Worm (Caenorhabditis elegans) whole organism, L4 larva: Measurements from ENCODE around the gene nprl-2.

Source experiments
- D1046.2 ChIP-seq: fragments of 200-800 bp; sonication (Bioruptor generic); IDR thresholded peaks from 2 replicates; pipeline ENCODE4 v1.3.6; 2022; ENCODE audit warnings: missing genetic modification characterization, missing compliant biosample characterization
- Y75B8A.6 ChIP-seq: fragments of 200-800 bp; sonication (Bioruptor generic); IDR thresholded peaks from 2 replicates; pipeline ENCODE4 v1.3.6; 2022; ENCODE audit warnings: missing genetic modification reagents, missing genetic modification characterization, missing compliant biosample characterization
- dpl-1 ChIP-seq: fragments of 150-350 bp; optimal IDR thresholded peaks from 2 replicates; lab custom pipeline; 2014; ENCODE audit warnings: missing biosample characterization, missing genetic modification reagents, missing genetic modification characterization
- egl-27 ChIP-seq: sonication (generic microtip); optimal IDR thresholded peaks from 3 replicates; lab custom pipeline; 2017; ENCODE audit warnings: missing biosample characterization, missing genetic modification reagents, missing genetic modification characterization
- fos-1 ChIP-seq: fragments of 150-350 bp; optimal IDR thresholded peaks from 2 replicates; lab custom pipeline; 2014; ENCODE audit warnings: missing biosample characterization, missing genetic modification characterization
- hif-1 ChIP-seq, 2 experiments: sonication (generic microtip); optimal IDR thresholded peaks; 2 replicates each; lab custom pipeline; 2016 to 2017; ENCODE audit warnings: missing compliant biosample characterization in 2 of 2, missing genetic modification characterization in 2 of 2, missing genetic modification reagents in 2 of 2, missing genotype in 2 of 2, mild to moderate bottlenecking in 1 of 2
- lin-38 ChIP-seq: fragments of 200-800 bp; sonication (Bioruptor generic); IDR thresholded peaks from 2 replicates; pipeline ENCODE4 v1.3.6; 2022; ENCODE audit warnings: missing genetic modification reagents, missing genetic modification characterization, missing compliant biosample characterization
- lsy-2 ChIP-seq, 2 experiments: fragments of 150-350 bp in 1 of 2; sonication (generic microtip) in 1 of 2; optimal IDR thresholded peaks; 2 replicates each; lab custom pipeline; 2014 to 2017; ENCODE audit warnings: missing biosample characterization in 2 of 2, missing genetic modification characterization in 2 of 2
- nhr-42 ChIP-seq: fragments of 200-800 bp; sonication (Bioruptor generic); IDR thresholded peaks from 2 replicates; pipeline ENCODE4 v1.3.6; 2022; ENCODE audit warnings: missing genetic modification characterization, missing compliant biosample characterization
- pqm-1 ChIP-seq: sonication (generic microtip); optimal IDR thresholded peaks from 2 replicates; lab custom pipeline; 2017; ENCODE audit warnings: missing biosample characterization, missing genetic modification characterization
- spr-1 ChIP-seq: sonication (generic microtip); optimal IDR thresholded peaks from 2 replicates; lab custom pipeline; 2016; ENCODE audit warnings: mild to moderate bottlenecking, missing genetic modification characterization, missing compliant biosample characterization

- TF ChIP-seq lsy-2 (tag; optimal IDR thresholded peaks at IDR 0.05; lab: Kevin White, UChicago): no peak
- no peak for TF ChIP-seq nhr-42
- TF ChIP-seq spr-1 (tag; lab: Kevin White, UChicago): no peak
- TF ChIP-seq pqm-1 (tag; lab: Kevin White, UChicago): no peak
- TF ChIP-seq hif-1 (tag; optimal IDR thresholded peaks at IDR 0.05; lab: Kevin White, UChicago): no peak
- no peak for TF ChIP-seq D1046.2
- TF ChIP-seq fos-1 (tag; lab: Kevin White, UChicago): no peak
- no peak for TF ChIP-seq dpl-1
- TF ChIP-seq egl-27: no peak
- no peak for TF ChIP-seq Y75B8A.6 (GFP tag; lab: Robert Waterston, UW)
- no peak for TF ChIP-seq lin-38 (GFP tag; lab: Robert Waterston, UW)
Observed at ce11 chrIV:7608111-7608510, 51.5 kb downstream of the nprl-2 start.
